Worm (Caenorhabditis elegans): ENCODE results near the gene C03A3.2.
A peak's percentile ranks its signal among the peaks of the same experiment; 100 is the strongest.

C03A3.2 gene

DNA sequence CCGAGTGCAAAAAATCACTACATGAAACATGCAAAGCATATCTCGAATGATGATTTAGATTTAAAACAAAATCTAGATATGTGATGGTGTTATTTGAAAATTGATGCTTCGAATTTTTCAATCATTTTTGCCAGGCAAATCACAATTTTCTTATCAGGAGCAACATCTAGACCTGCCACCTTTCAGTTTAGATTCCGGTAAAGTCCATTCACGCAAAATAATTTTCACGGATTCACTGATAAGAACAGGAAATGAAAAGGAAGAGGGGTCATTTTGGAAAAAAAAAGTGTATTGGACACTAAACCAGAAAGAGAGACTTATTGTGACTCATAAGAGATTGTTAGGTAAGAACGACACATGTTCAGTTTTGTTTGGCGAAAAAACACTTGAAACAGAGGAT lies 10.7 kb upstream of the C03A3.2 start:
- TF ChIP-seq lsy-2 (tag; optimal IDR thresholded peaks at IDR 0.05) (no peak), ces-1 (GFP tag; optimal IDR thresholded peaks at IDR 0.05) (no peak), M03D4.4 (tag; optimal IDR thresholded peaks at IDR 0.05) (no peak), elt-1 (tag; optimal IDR thresholded peaks at IDR 0.05; ENCODE audit: borderline replicate concordance, insufficient read depth) (no peak), mep-1 (tag; optimal IDR thresholded peaks at IDR 0.05) (no peak), ceh-83 (GFP tag; optimal IDR thresholded peaks at IDR 0.05) (no peak), flh-1 (GFP tag; optimal IDR thresholded peaks at IDR 0.05) (no peak), elt-3 (tag; optimal IDR thresholded peaks at IDR 0.05) (no peak), ham-2 (GFP tag; optimal IDR thresholded peaks at IDR 0.05) (no peak), pha-4 (tag; optimal IDR thresholded peaks at IDR 0.05) (no peak), mls-2 (tag; optimal IDR thresholded peaks at IDR 0.05) (no peak), snpc-4 (tag; optimal IDR thresholded peaks at IDR 0.05) (no peak), bed-3 (GFP tag; optimal IDR thresholded peaks at IDR 0.05) (no peak), blmp-1 (tag; optimal IDR thresholded peaks at IDR 0.05) (no peak), ztf-11 (tag; optimal IDR thresholded peaks at IDR 0.05) (no peak), sptf-1 (tag; optimal IDR thresholded peaks at IDR 0.05) (no peak), unc-120 (tag; optimal IDR thresholded peaks at IDR 0.05; ENCODE audit: poor library complexity, severe bottlenecking) (no peak)

DNA sequence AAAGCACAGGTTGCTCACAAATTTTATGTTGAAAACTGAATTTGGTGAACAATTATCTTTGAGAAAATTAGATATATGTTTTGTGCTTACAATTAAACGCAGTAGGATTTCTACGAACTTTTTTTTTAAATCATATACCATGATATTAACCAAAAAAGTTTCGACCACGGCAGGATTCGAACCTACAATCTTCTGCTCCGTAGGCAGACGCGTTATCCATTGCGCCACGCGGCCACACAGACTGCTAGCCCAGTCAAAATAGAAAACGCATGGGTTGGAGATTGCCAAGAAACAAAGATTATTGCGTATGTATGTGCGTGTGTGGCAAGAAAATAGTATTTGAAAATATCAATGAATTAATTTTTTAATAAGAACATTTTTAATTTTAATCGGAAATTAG lies 10.2 kb upstream of the C03A3.2 start:
- TF ChIP-seq mls-2 (tag; optimal IDR thresholded peaks at IDR 0.05) = peak; percentile 78
- TF ChIP-seq ceh-83 (GFP tag; optimal IDR thresholded peaks at IDR 0.05) = peak; percentile 85
- TF ChIP-seq lin-13 (tag; optimal IDR thresholded peaks at IDR 0.05) = no peak
- TF ChIP-seq unc-39 (tag; optimal IDR thresholded peaks at IDR 0.05) = no peak
- TF ChIP-seq sem-2 (GFP tag; optimal IDR thresholded peaks at IDR 0.05) = peak; percentile 65
- no peak for TF ChIP-seq snpc-4 (tag; optimal IDR thresholded peaks at IDR 0.05)
- no peak for TF ChIP-seq nhr-237 (tag; optimal IDR thresholded peaks at IDR 0.05)
- TF ChIP-seq cnd-1 (tag; optimal IDR thresholded peaks at IDR 0.05) = peak; percentile 62
- TF ChIP-seq ceh-43 (GFP tag; optimal IDR thresholded peaks at IDR 0.05) = peak; percentile 57
- no peak for TF ChIP-seq nhr-28 (tag; optimal IDR thresholded peaks at IDR 0.05)
- TF ChIP-seq ceh-39 (tag; optimal IDR thresholded peaks at IDR 0.05) = no peak
- TF ChIP-seq sptf-1 (tag; optimal IDR thresholded peaks at IDR 0.05) = peak; percentile 73
- TF ChIP-seq mab-5 (tag; optimal IDR thresholded peaks at IDR 0.05) = no peak
- TF ChIP-seq lin-32 (GFP tag; optimal IDR thresholded peaks at IDR 0.05) = peak; percentile 53
- TF ChIP-seq M03D4.4 (tag; optimal IDR thresholded peaks at IDR 0.05) = peak; percentile 69
- no peak for TF ChIP-seq ztf-11 (tag; optimal IDR thresholded peaks at IDR 0.05)
- TF ChIP-seq nhr-12 (tag; optimal IDR thresholded peaks at IDR 0.05) = no peak
- no peak for TF ChIP-seq nhr-76 (tag; optimal IDR thresholded peaks at IDR 0.05)
- TF ChIP-seq elt-3 (tag; optimal IDR thresholded peaks at IDR 0.05) = no peak
- no peak for TF ChIP-seq hlh-1 (tag; optimal IDR thresholded peaks at IDR 0.05)
- no peak for TF ChIP-seq lsy-2 (tag; optimal IDR thresholded peaks at IDR 0.05)
- TF ChIP-seq blmp-1 (tag; optimal IDR thresholded peaks at IDR 0.05) = no peak
- no peak for TF ChIP-seq elt-1 (tag; optimal IDR thresholded peaks at IDR 0.05; ENCODE audit: borderline replicate concordance, insufficient read depth)
- TF ChIP-seq ces-1 (GFP tag; optimal IDR thresholded peaks at IDR 0.05) = no peak
- peak; percentile 39 for TF ChIP-seq flh-1 (GFP tag; optimal IDR thresholded peaks at IDR 0.05)
- TF ChIP-seq unc-120 (tag; optimal IDR thresholded peaks at IDR 0.05; ENCODE audit: poor library complexity, severe bottlenecking) = peak; percentile 70
- peak; percentile 30 for TF ChIP-seq bed-3 (GFP tag; optimal IDR thresholded peaks at IDR 0.05)
- no peak for TF ChIP-seq nhr-2 (tag; optimal IDR thresholded peaks at IDR 0.05)
- TF ChIP-seq drap-1 (GFP tag; optimal IDR thresholded peaks at IDR 0.05) = peak; percentile 61
- no peak for TF ChIP-seq unc-62 (GFP tag; optimal IDR thresholded peaks at IDR 0.05)
- TF ChIP-seq ham-2 (GFP tag; optimal IDR thresholded peaks at IDR 0.05) = peak; percentile 37
- TF ChIP-seq zip-8 (tag; optimal IDR thresholded peaks at IDR 0.05) = peak; percentile 32
- TF ChIP-seq pha-4 (tag; optimal IDR thresholded peaks at IDR 0.05) = no peak
- peak; percentile 42 for TF ChIP-seq mep-1 (tag; optimal IDR thresholded peaks at IDR 0.05)
- TF ChIP-seq tbx-8 (GFP tag; optimal IDR thresholded peaks at IDR 0.05) = peak; percentile 28

DNA sequence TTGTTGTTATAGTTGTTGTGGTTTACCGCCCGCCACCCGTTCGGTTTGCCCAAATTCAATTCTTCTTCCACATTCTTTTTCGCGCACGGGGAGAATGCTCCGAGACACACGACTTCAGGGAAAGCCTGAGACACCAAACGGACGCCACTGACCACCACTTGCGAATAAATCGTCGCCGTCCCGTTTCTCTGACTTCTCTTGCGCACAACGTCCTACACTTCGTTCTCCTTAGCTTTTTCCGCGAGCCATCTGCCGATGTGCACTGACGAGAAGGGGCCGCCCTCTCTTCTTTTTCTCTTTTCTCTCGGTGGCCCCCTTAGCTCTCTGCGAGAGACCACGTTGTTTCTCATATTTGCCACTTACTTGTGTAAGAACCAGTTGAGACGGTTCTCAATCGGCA lies 5.6 kb upstream of the C03A3.2 start, which contains the start of gene C03A3.1:
TSS of gene C03A3.1 (plus strand) at position 291 of the 400 bp plus-strand sequence.
- TF ChIP-seq elt-3 (tag; optimal IDR thresholded peaks at IDR 0.05) (no peak), nhr-12 (tag; optimal IDR thresholded peaks at IDR 0.05) (no peak), lin-13 (tag; optimal IDR thresholded peaks at IDR 0.05) (peak; percentile 17), hlh-1 (tag; optimal IDR thresholded peaks at IDR 0.05) (peak; percentile 14), blmp-1 (tag; optimal IDR thresholded peaks at IDR 0.05) (no peak), nhr-28 (tag; optimal IDR thresholded peaks at IDR 0.05) (no peak), drap-1 (GFP tag; optimal IDR thresholded peaks at IDR 0.05) (peak; percentile 47), cnd-1 (tag; optimal IDR thresholded peaks at IDR 0.05) (peak; percentile 61), unc-39 (tag; optimal IDR thresholded peaks at IDR 0.05) (no peak), unc-120 (tag; optimal IDR thresholded peaks at IDR 0.05; ENCODE audit: poor library complexity, severe bottlenecking) (peak; percentile 40), mls-2 (tag; optimal IDR thresholded peaks at IDR 0.05) (peak; percentile 51), mab-5 (tag; optimal IDR thresholded peaks at IDR 0.05) (no peak), unc-62 (GFP tag; optimal IDR thresholded peaks at IDR 0.05) (no peak), snpc-4 (tag; optimal IDR thresholded peaks at IDR 0.05) (no peak), ces-1 (GFP tag; optimal IDR thresholded peaks at IDR 0.05) (peak; percentile 36), flh-1 (GFP tag; optimal IDR thresholded peaks at IDR 0.05) (no peak), ceh-83 (GFP tag; optimal IDR thresholded peaks at IDR 0.05) (no peak), ztf-11 (tag; optimal IDR thresholded peaks at IDR 0.05) (no peak), sem-2 (GFP tag; optimal IDR thresholded peaks at IDR 0.05) (no peak), elt-1 (tag; optimal IDR thresholded peaks at IDR 0.05; ENCODE audit: borderline replicate concordance, insufficient read depth) (no peak), sptf-1 (tag; optimal IDR thresholded peaks at IDR 0.05) (peak; percentile 35), tbx-8 (GFP tag; optimal IDR thresholded peaks at IDR 0.05) (no peak), pha-4 (tag; optimal IDR thresholded peaks at IDR 0.05) (no peak), ham-2 (GFP tag; optimal IDR thresholded peaks at IDR 0.05) (no peak), lin-32 (GFP tag; optimal IDR thresholded peaks at IDR 0.05) (peak; percentile 29), ceh-39 (tag; optimal IDR thresholded peaks at IDR 0.05) (no peak), ceh-43 (GFP tag; optimal IDR thresholded peaks at IDR 0.05) (no peak)

Data from whole organism, mixed stage, embryonic.